Worm (Caenorhabditis elegans) whole organism, young adult: ENCODE measurements around the gene H29C22.1.
A peak's percentile ranks its signal among the peaks of the same experiment; 100 is the strongest.

Experiments
- B0019.2 ChIP-seq: fragments of 200-800 bp; sonication (Bioruptor generic); conservative IDR thresholded peaks from 2 replicates; pipeline ENCODE4 v1.3.6; 2022; ENCODE audit warnings: missing genetic modification reagents, missing genetic modification characterization, missing compliant biosample characterization
- B0261.1 ChIP-seq: sonication (generic microtip); optimal IDR thresholded peaks from 2 replicates; lab custom pipeline; 2016; ENCODE audit warnings: mild to moderate bottlenecking, missing genetic modification characterization, moderate library complexity, missing compliant biosample characterization
- B0336.3 ChIP-seq: fragments of 200-800 bp; sonication (Bioruptor generic); IDR thresholded peaks from 2 replicates; pipeline ENCODE4 v1.3.6; 2022; ENCODE audit warnings: missing genetic modification characterization, missing compliant biosample characterization
- F49E8.2 ChIP-seq: sonication (generic microtip); optimal IDR thresholded peaks from 3 replicates; lab custom pipeline; 2017; ENCODE audit warnings: missing genetic modification characterization, mild to moderate bottlenecking, missing compliant biosample characterization, antibody characterized with exemption, moderate library complexity; ENCODE audit not compliant: insufficient read depth
- F57C9.4 ChIP-seq: sonication (generic microtip); optimal IDR thresholded peaks from 2 replicates; lab custom pipeline; 2017; ENCODE audit warnings: mild to moderate bottlenecking, missing genetic modification characterization, missing compliant biosample characterization
- K12H6.12 ChIP-seq: fragments of 200-800 bp; sonication (Bioruptor generic); optimal IDR thresholded peaks from 2 replicates; lab custom pipeline; 2018; ENCODE audit warnings: mild to moderate bottlenecking, missing genetic modification characterization, missing compliant biosample characterization
- Y53F4B.3 ChIP-seq: fragments of 200-800 bp; sonication (Bioruptor generic); IDR thresholded peaks from 2 replicates; pipeline ENCODE4 v1.3.6; 2022; ENCODE audit warnings: missing genetic modification reagents, missing genetic modification characterization, missing compliant biosample characterization
- Y53G8AR.9 ChIP-seq: fragments of 200-800 bp; sonication (Bioruptor generic); conservative IDR thresholded peaks from 2 replicates; pipeline ENCODE4 v1.3.6; 2022; ENCODE audit warnings: missing genetic modification reagents, missing genetic modification characterization, missing compliant biosample characterization
- Y95B8A.8 ChIP-seq: fragments of 200-800 bp; sonication (Bioruptor generic); IDR thresholded peaks from 2 replicates; pipeline ENCODE4 v1.3.6; 2022; ENCODE audit warnings: missing genetic modification reagents, missing genetic modification characterization, missing compliant biosample characterization
- aptf-3 ChIP-seq: fragments of 200-800 bp; sonication (Bioruptor generic); IDR thresholded peaks from 2 replicates; pipeline ENCODE4 v1.3.6; 2022; ENCODE audit warnings: missing genetic modification characterization, missing compliant biosample characterization
- attf-6 ChIP-seq: fragments of 200-800 bp; sonication (Bioruptor generic); IDR thresholded peaks from 2 replicates; pipeline ENCODE4 v1.3.6; 2022; ENCODE audit warnings: missing genetic modification reagents, missing genetic modification characterization, missing compliant biosample characterization
- bed-2 ChIP-seq: fragments of 200-800 bp; sonication (Bioruptor generic); IDR thresholded peaks from 2 replicates; pipeline ENCODE4 v1.3.6; 2022; ENCODE audit warnings: missing genetic modification reagents, missing genetic modification characterization, missing compliant biosample characterization
- ccch-3 ChIP-seq: fragments of 200-800 bp; sonication (Bioruptor generic); optimal IDR thresholded peaks from 2 replicates; lab custom pipeline; 2018; ENCODE audit warnings: mild to moderate bottlenecking, missing genetic modification characterization, missing compliant biosample characterization
- cebp-1 ChIP-seq, 2 experiments: fragments of 200-800 bp in 1 of 2; sonication (Bioruptor generic) in 1 of 2; sonication (generic microtip) in 1 of 2; IDR thresholded peaks in 1 of 2; optimal IDR thresholded peaks in 1 of 2; 2 replicates each; pipeline versions ENCODE4 v1.3.6 to Lab custom; 2017 to 2022; ENCODE audit warnings: missing compliant biosample characterization in 2 of 2, missing genetic modification characterization in 2 of 2, mild to moderate bottlenecking in 1 of 2, missing genetic modification reagents in 1 of 2, moderate library complexity in 1 of 2
- cebp-2 ChIP-seq: fragments of 200-800 bp; sonication (Bioruptor generic); IDR thresholded peaks from 2 replicates; pipeline ENCODE4 v1.3.6; 2022; ENCODE audit warnings: missing genetic modification characterization, missing compliant biosample characterization
- ceh-91 ChIP-seq: fragments of 200-800 bp; sonication (Bioruptor generic); IDR thresholded peaks from 2 replicates; pipeline ENCODE4 v1.3.6; 2022; ENCODE audit warnings: missing genetic modification reagents, missing genetic modification characterization, missing compliant biosample characterization
- die-1 ChIP-seq: sonication (generic microtip); optimal IDR thresholded peaks from 2 replicates; lab custom pipeline; 2016; ENCODE audit warnings: missing genotype, mild to moderate bottlenecking, missing genetic modification characterization, missing compliant biosample characterization
- dpl-1 ChIP-seq: fragments of 150-350 bp; optimal IDR thresholded peaks from 2 replicates; lab custom pipeline; 2014; ENCODE audit warnings: missing biosample characterization, missing genetic modification reagents, missing genetic modification characterization
- efl-1 ChIP-seq: fragments of 150-350 bp; optimal IDR thresholded peaks from 2 replicates; lab custom pipeline; 2014; ENCODE audit warnings: missing biosample characterization, missing genetic modification reagents, missing genetic modification characterization
- ekl-4 ChIP-seq: fragments of 200-800 bp; sonication (Bioruptor generic); IDR thresholded peaks from 2 replicates; pipeline ENCODE4 v1.3.6; 2022; ENCODE audit warnings: missing genetic modification reagents, missing genetic modification characterization, missing compliant biosample characterization
- hlh-12 ChIP-seq: sonication (generic microtip); optimal IDR thresholded peaks from 2 replicates; lab custom pipeline; 2016; ENCODE audit warnings: missing genetic modification characterization, missing compliant biosample characterization
- hmg-1.2 ChIP-seq: fragments of 200-800 bp; sonication (Bioruptor generic); IDR thresholded peaks from 2 replicates; pipeline ENCODE4 v1.3.6; 2022; ENCODE audit warnings: missing genetic modification reagents, missing genetic modification characterization, missing compliant biosample characterization
- hmg-20 ChIP-seq: fragments of 200-800 bp; sonication (Bioruptor generic); IDR thresholded peaks from 2 replicates; pipeline ENCODE4 v1.3.6; 2022; ENCODE audit warnings: missing genetic modification reagents, missing genetic modification characterization, missing compliant biosample characterization
- hsf-1 ChIP-seq: fragments of 200-800 bp; sonication (Bioruptor generic); IDR thresholded peaks from 2 replicates; pipeline ENCODE4 v1.3.6; 2022; ENCODE audit warnings: missing genetic modification reagents, missing genetic modification characterization, missing compliant biosample characterization
- lag-1 ChIP-seq: fragments of 200-800 bp; sonication (Bioruptor generic); IDR thresholded peaks from 2 replicates; pipeline ENCODE4 v1.3.6; 2022; ENCODE audit warnings: missing genetic modification reagents, missing genetic modification characterization, missing compliant biosample characterization
- lin-40 ChIP-seq: sonication (generic microtip); optimal IDR thresholded peaks from 2 replicates; lab custom pipeline; 2016; ENCODE audit warnings: missing genetic modification characterization, mild to moderate bottlenecking, missing compliant biosample characterization, missing genotype, missing genetic modification reagents
- mcd-1 ChIP-seq: fragments of 200-800 bp; sonication (Bioruptor generic); IDR thresholded peaks from 2 replicates; pipeline ENCODE4 v1.3.6; 2022; ENCODE audit warnings: missing genetic modification reagents, missing genetic modification characterization, missing compliant biosample characterization
- mel-28 ChIP-seq: sonication (generic microtip); optimal IDR thresholded peaks from 2 replicates; lab custom pipeline; 2016; ENCODE audit warnings: borderline replicate concordance, mild to moderate bottlenecking, missing genetic modification characterization, missing compliant biosample characterization
- nfya-1 ChIP-seq: sonication (generic microtip); optimal IDR thresholded peaks from 2 replicates; lab custom pipeline; 2017; ENCODE audit warnings: antibody characterized with exemption, missing compliant biosample characterization, missing genetic modification characterization, borderline replicate concordance; ENCODE audit not compliant: insufficient read depth
- nhr-120 ChIP-seq: fragments of 200-800 bp; sonication (Bioruptor generic); IDR thresholded peaks from 2 replicates; pipeline ENCODE4 v1.3.6; 2022; ENCODE audit warnings: missing genetic modification characterization, missing compliant biosample characterization
- nhr-80 ChIP-seq: sonication (generic microtip); optimal IDR thresholded peaks from 2 replicates; lab custom pipeline; 2016; ENCODE audit warnings: missing genetic modification characterization, missing compliant biosample characterization
- nhr-90 ChIP-seq: sonication (generic microtip); optimal IDR thresholded peaks from 2 replicates; lab custom pipeline; 2016; ENCODE audit warnings: missing genotype, mild to moderate bottlenecking, missing genetic modification characterization, missing compliant biosample characterization
- rpc-1 ChIP-seq, 2 experiments: fragments of 150-350 bp in 1 of 2; sonication (generic microtip) in 1 of 2; optimal IDR thresholded peaks; 2 replicates each; lab custom pipeline; 2014 to 2018; ENCODE audit warnings: missing biosample characterization in 1 of 2, missing genetic modification characterization in 1 of 2, missing genetic modification reagents in 1 of 2, missing genotype in 1 of 2
- sdz-38 ChIP-seq: sonication (generic microtip); optimal IDR thresholded peaks from 2 replicates; lab custom pipeline; 2016; ENCODE audit warnings: missing genotype, missing genetic modification characterization, missing compliant biosample characterization
- snpc-1.1 ChIP-seq: sonication (generic microtip); optimal IDR thresholded peaks from 2 replicates; lab custom pipeline; 2017; ENCODE audit warnings: missing genetic modification characterization, mild to moderate bottlenecking, missing compliant biosample characterization, antibody characterized with exemption, moderate library complexity, missing genotype, missing genetic modification reagents; ENCODE audit not compliant: insufficient read depth
- somi-1 ChIP-seq: fragments of 200-800 bp; sonication (Bioruptor generic); optimal IDR thresholded peaks from 2 replicates; lab custom pipeline; 2018; ENCODE audit warnings: mild to moderate bottlenecking, missing genetic modification characterization, missing compliant biosample characterization
- tlf-1 ChIP-seq: fragments of 200-800 bp; sonication (Bioruptor generic); optimal IDR thresholded peaks from 2 replicates; lab custom pipeline; 2018; ENCODE audit warnings: mild to moderate bottlenecking, missing genetic modification characterization, missing compliant biosample characterization
- unc-130 ChIP-seq: sonication (generic microtip); optimal IDR thresholded peaks from 2 replicates; lab custom pipeline; 2016; ENCODE audit warnings: missing genetic modification reagents, missing genetic modification characterization, missing compliant biosample characterization
- unc-62 ChIP-seq: fragments of 150-350 bp; optimal IDR thresholded peaks from 2 replicates; lab custom pipeline; 2014; ENCODE audit warnings: missing biosample characterization, missing genetic modification reagents, missing genetic modification characterization
- xnd-1 ChIP-seq: sonication (generic microtip); optimal IDR thresholded peaks from 2 replicates; lab custom pipeline; 2016; ENCODE audit warnings: missing genotype, missing genetic modification reagents, missing genetic modification characterization, missing compliant biosample characterization
- zim-3 ChIP-seq: sonication (generic microtip); optimal IDR thresholded peaks from 2 replicates; lab custom pipeline; 2017; ENCODE audit warnings: mild to moderate bottlenecking, missing genetic modification characterization, moderate library complexity, missing compliant biosample characterization
- ztf-28 ChIP-seq: fragments of 200-800 bp; sonication (Bioruptor generic); IDR thresholded peaks from 2 replicates; pipeline ENCODE4 v1.3.6; 2022; ENCODE audit warnings: missing genetic modification reagents, missing genetic modification characterization, missing compliant biosample characterization
- ztf-3 ChIP-seq: fragments of 200-800 bp; sonication (Bioruptor generic); optimal IDR thresholded peaks from 2 replicates; lab custom pipeline; 2018; ENCODE audit warnings: mild to moderate bottlenecking, missing genetic modification characterization, missing compliant biosample characterization
- ztf-6 ChIP-seq: fragments of 200-800 bp; sonication (Bioruptor generic); IDR thresholded peaks from 2 replicates; pipeline ENCODE4 v1.3.6; 2022; ENCODE audit warnings: missing genetic modification reagents, missing genetic modification characterization, missing compliant biosample characterization

Gene H29C22.1

ce11 chrX:9264636-9265035, 46.5 kb downstream of the H29C22.1 start (continued):
- no peak for TF ChIP-seq snpc-1.1 (tag; lab: Kevin White, UChicago)
- peak; percentile 3 for TF ChIP-seq nhr-90 (tag; lab: Kevin White, UChicago)
- no peak for TF ChIP-seq efl-1 (GFP tag; lab: Kevin White, UChicago)
- TF ChIP-seq zim-3 (tag; lab: Kevin White, UChicago), result no peak
- TF ChIP-seq aptf-3 (GFP tag; lab: Robert Waterston, UW), result no peak
- TF ChIP-seq somi-1, result no peak
- TF ChIP-seq lin-40 (tag; lab: Kevin White, UChicago), result no peak
- no peak for TF ChIP-seq die-1
- TF ChIP-seq hmg-20 (GFP tag; lab: Robert Waterston, UW), result no peak
- no peak for TF ChIP-seq B0261.1
- no peak for TF ChIP-seq hlh-12 (tag; lab: Kevin White, UChicago)
- TF ChIP-seq mel-28, result no peak
- TF ChIP-seq ztf-28, result no peak
- peak; percentile 91 for TF ChIP-seq nhr-80 (tag; lab: Kevin White, UChicago)
- TF ChIP-seq nfya-1 (tag; lab: Kevin White, UChicago), result no peak
- no peak for TF ChIP-seq ekl-4
- no peak for TF ChIP-seq mcd-1 (GFP tag; lab: Robert Waterston, UW)
- TF ChIP-seq unc-62 (GFP tag; lab: Kevin White, UChicago), result no peak
- TF ChIP-seq ccch-3 (GFP tag; lab: Kevin White, UChicago), result no peak
- TF ChIP-seq B0019.2, result no peak
- TF ChIP-seq Y95B8A.8, result no peak
- TF ChIP-seq Y53G8AR.9 (GFP tag; lab: Robert Waterston, UW), result 0 out of 2 replicates have a peak, but pooled peaks have one; percentile 29
- no peak for TF ChIP-seq ztf-3 (GFP tag; lab: Kevin White, UChicago)
- no peak for TF ChIP-seq Y53F4B.3 (GFP tag; lab: Robert Waterston, UW)
- TF ChIP-seq B0336.3, result peak; percentile 44; the same call in 1 of the 2 replicates
- TF ChIP-seq dpl-1 (GFP tag; lab: Kevin White, UChicago), result no peak
- TF ChIP-seq cebp-1 (GFP tag; IDR thresholded peaks at IDR 0.05; lab: Robert Waterston, UW), result peak; percentile 35; the same call in 1 of the 2 replicates
- TF ChIP-seq cebp-1 (tag; optimal IDR thresholded peaks at IDR 0.05; lab: Kevin White, UChicago), result peak; percentile 69
- TF ChIP-seq ceh-91, result no peak
- no peak for TF ChIP-seq F49E8.2 (tag; lab: Kevin White, UChicago)
- no peak for TF ChIP-seq bed-2
- peak; percentile 29 for TF ChIP-seq tlf-1 (GFP tag; lab: Kevin White, UChicago)
- no peak for TF ChIP-seq hmg-1.2 (GFP tag; lab: Robert Waterston, UW)
- no peak for TF ChIP-seq unc-130 (GFP tag; lab: Kevin White, UChicago)
- no peak for TF ChIP-seq K12H6.12 (tag; lab: Kevin White, UChicago)

ce11 chrX:9264231-9264630, 46.9 kb downstream of the H29C22.1 start, which contains the start of gene F18G5.6:
TSS of gene F18G5.6 (minus strand) at chrX:9264331.
- no peak for TF ChIP-seq F57C9.4
- TF ChIP-seq hsf-1 (GFP tag; lab: Robert Waterston, UW), result no peak
- TF ChIP-seq lag-1 (GFP tag; lab: Robert Waterston, UW), result no peak
- TF ChIP-seq cebp-2 (GFP tag; lab: Robert Waterston, UW), result no peak
- no peak for TF ChIP-seq sdz-38 (tag; lab: Kevin White, UChicago)
- TF ChIP-seq xnd-1 (tag; lab: Kevin White, UChicago), result no peak
- no peak for TF ChIP-seq ztf-6
- TF ChIP-seq B0336.3, result no peak
- TF ChIP-seq nhr-120 (GFP tag; lab: Robert Waterston, UW), result no peak
- TF ChIP-seq attf-6 (GFP tag; lab: Robert Waterston, UW), result no peak
- no peak for TF ChIP-seq rpc-1 (optimal IDR thresholded peaks at IDR 0.05; lab: Kevin White, UChicago)
- TF ChIP-seq rpc-1 (tag; optimal IDR thresholded peaks at IDR 0.05; lab: Kevin White, UChicago), result no peak
